Worm (Caenorhabditis elegans): ENCODE results near the gene F10C2.5.

- TF ChIP-seq unc-39 (tag; optimal IDR thresholded peaks at IDR 0.05) (no peak), nhr-25 (tag; optimal IDR thresholded peaks at IDR 0.05; ENCODE audit: borderline replicate concordance, insufficient read depth) (no peak), nhr-28 (tag; optimal IDR thresholded peaks at IDR 0.05) (no peak), lin-29 (GFP tag; IDR thresholded peaks at IDR 0.05) (no peak), nhr-77 (tag; optimal IDR thresholded peaks at IDR 0.05) (no peak), lin-13 (GFP tag; optimal IDR thresholded peaks at IDR 0.05) (no peak), nhr-11 (tag; optimal IDR thresholded peaks at IDR 0.05) (no peak), egl-27 (tag; optimal IDR thresholded peaks at IDR 0.05) (no peak), dpl-1 (GFP tag; optimal IDR thresholded peaks at IDR 0.05) (no peak), fkh-10 (GFP tag; optimal IDR thresholded peaks at IDR 0.05) (no peak), ama-1 (optimal IDR thresholded peaks at IDR 0.05) (no peak), unc-62 (GFP tag; optimal IDR thresholded peaks at IDR 0.05 in 1 of 2) (no peak), unc-62 (tag; optimal IDR thresholded peaks at IDR 0.05) (no peak), pqm-1 (tag; optimal IDR thresholded peaks at IDR 0.05) (no peak), ztf-11 (tag; optimal IDR thresholded peaks at IDR 0.05) (no peak)
These were observed 8.4 kb downstream of the F10C2.5 start, which contains the start of gene F10C2.7 for ce11 chrV:12053598-12053997.
